Fruit fly (Drosophila melanogaster): Measurements from ENCODE around the gene Orco.

DNA sequence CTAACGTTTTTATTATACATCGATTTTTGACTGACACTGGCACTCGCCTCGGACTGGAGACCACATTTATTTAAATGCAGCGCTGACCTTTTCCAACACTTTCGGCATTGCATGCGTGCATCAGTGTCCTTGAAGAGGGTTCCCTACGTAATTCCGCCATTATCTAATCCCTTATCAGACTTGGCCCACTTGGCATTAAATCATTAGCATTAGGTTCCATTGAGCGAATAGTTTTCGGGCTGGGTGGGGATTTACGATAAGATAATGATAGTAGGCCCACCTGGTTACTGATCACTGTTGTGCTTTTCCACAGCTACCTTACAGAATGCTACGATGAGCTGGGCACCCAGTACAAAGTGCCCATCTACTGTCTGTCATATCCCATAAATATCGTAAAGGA, 17.0 kb downstream of the Orco start:
- TF ChIP-seq toe (GFP tag; optimal IDR thresholded peaks at IDR 0.05) (no peak), CG12768 (GFP tag; optimal IDR thresholded peaks at IDR 0.05) (no peak), kay (GFP tag; ENCODE audit: borderline replicate concordance) (no peak), CG7045 (GFP tag; optimal IDR thresholded peaks at IDR 0.05) (no peak), bab1 (GFP tag; optimal IDR thresholded peaks at IDR 0.05) (no peak), CG14711 (tag; optimal IDR thresholded peaks at IDR 0.05) (no peak), pad (GFP tag; optimal IDR thresholded peaks at IDR 0.05) (no peak), Mnt (GFP tag; optimal IDR thresholded peaks at IDR 0.05) (no peak), Hr96 (GFP tag; optimal IDR thresholded peaks at IDR 0.05) (no peak), tj (GFP tag; optimal IDR thresholded peaks at IDR 0.05) (no peak), CG11617 (GFP tag; optimal IDR thresholded peaks at IDR 0.05) (no peak), Crg-1 (GFP tag; optimal IDR thresholded peaks at IDR 0.05) (no peak), CG33017 (tag; optimal IDR thresholded peaks at IDR 0.05) (no peak), ovo (GFP tag; optimal IDR thresholded peaks at IDR 0.05) (no peak)
